Worm (Caenorhabditis elegans) whole organism, L4 larva: ENCODE results near the gene nxf-2.

ENCODE experiments used
- F49E8.2 ChIP-seq: sonication (generic microtip); optimal IDR thresholded peaks from 2 replicates; lab custom pipeline; 2016; ENCODE audit warnings: missing compliant biosample characterization, mild to moderate bottlenecking, missing genetic modification characterization, borderline replicate concordance
- R02D3.7 ChIP-seq: fragments of 150-350 bp; sonication (generic microtip); optimal IDR thresholded peaks from 3 replicates; lab custom pipeline; 2014; ENCODE audit warnings: missing biosample characterization, missing genetic modification characterization
- Y48G9A.11 ChIP-seq: fragments of 200-800 bp; sonication (Bioruptor generic); IDR thresholded peaks from 2 replicates; pipeline ENCODE4 v1.3.6; 2022; ENCODE audit warnings: missing genetic modification reagents, missing genetic modification characterization, missing compliant biosample characterization
- Y5F2A.4 ChIP-seq: fragments of 200-800 bp; sonication (Bioruptor generic); optimal IDR thresholded peaks from 2 replicates; lab custom pipeline; 2018; ENCODE audit warnings: mild to moderate bottlenecking, missing genetic modification characterization, missing compliant biosample characterization
- Y75B8A.6 ChIP-seq: fragments of 200-800 bp; sonication (Bioruptor generic); IDR thresholded peaks from 2 replicates; pipeline ENCODE4 v1.3.6; 2022; ENCODE audit warnings: missing genetic modification reagents, missing genetic modification characterization, missing compliant biosample characterization
- aha-1 ChIP-seq: fragments of 150-350 bp; peaks from one replicate; lab custom pipeline; 2014; ENCODE audit warnings: missing biosample characterization, missing genetic modification characterization
- ama-1 ChIP-seq: fragments of 150-350 bp; optimal IDR thresholded peaks from 2 replicates; lab custom pipeline; 2014; ENCODE audit warnings: inconsistent platforms, mixed read lengths
- arid-1 ChIP-seq: fragments of 200-800 bp; sonication (Bioruptor generic); conservative IDR thresholded peaks from 2 replicates; pipeline ENCODE4 v1.3.6; 2022; ENCODE audit warnings: missing genetic modification reagents, missing genetic modification characterization, missing compliant biosample characterization
- attf-4 ChIP-seq: sonication (generic microtip); optimal IDR thresholded peaks from 3 replicates; lab custom pipeline; 2017; ENCODE audit warnings: missing biosample characterization, missing genetic modification characterization
- ceh-20 ChIP-seq: fragments of 200-800 bp; sonication (Bioruptor generic); IDR thresholded peaks from 2 replicates; pipeline ENCODE4 v1.3.6; 2022; ENCODE audit warnings: missing genetic modification reagents, missing genetic modification characterization, missing compliant biosample characterization
- ceh-44 ChIP-seq: fragments of 200-800 bp; sonication (Bioruptor generic); IDR thresholded peaks from 2 replicates; pipeline ENCODE4 v1.3.6; 2022; ENCODE audit warnings: missing genetic modification reagents, missing genetic modification characterization, missing compliant biosample characterization
- cey-2 ChIP-seq: sonication (generic microtip); optimal IDR thresholded peaks from 3 replicates; lab custom pipeline; 2017; ENCODE audit warnings: missing genetic modification characterization, mild to moderate bottlenecking, missing compliant biosample characterization, antibody characterized with exemption, borderline replicate concordance; ENCODE audit not compliant: insufficient read depth
- dmd-6 ChIP-seq: fragments of 200-800 bp; sonication (Bioruptor generic); IDR thresholded peaks from 2 replicates; pipeline ENCODE4 v1.3.6; 2022; ENCODE audit warnings: missing genetic modification reagents, missing genetic modification characterization, missing compliant biosample characterization
- dmd-8 ChIP-seq: fragments of 200-800 bp; sonication (Bioruptor generic); IDR thresholded peaks from 2 replicates; pipeline ENCODE4 v1.3.6; 2022; ENCODE audit warnings: missing genetic modification characterization, missing compliant biosample characterization
- dpl-1 ChIP-seq: fragments of 150-350 bp; optimal IDR thresholded peaks from 2 replicates; lab custom pipeline; 2014; ENCODE audit warnings: missing biosample characterization, missing genetic modification reagents, missing genetic modification characterization
- fos-1 ChIP-seq: fragments of 150-350 bp; optimal IDR thresholded peaks from 2 replicates; lab custom pipeline; 2014; ENCODE audit warnings: missing biosample characterization, missing genetic modification characterization
- hlh-30 ChIP-seq: sonication (generic microtip); optimal IDR thresholded peaks from 2 replicates; lab custom pipeline; 2017; ENCODE audit warnings: antibody characterized with exemption, mild to moderate bottlenecking, missing genetic modification characterization, missing compliant biosample characterization; ENCODE audit not compliant: insufficient read depth
- lim-7 ChIP-seq: fragments of 200-800 bp; sonication (Bioruptor generic); IDR thresholded peaks from 2 replicates; pipeline ENCODE4 v1.3.6; 2022; ENCODE audit warnings: missing genetic modification characterization, missing compliant biosample characterization
- lin-1 ChIP-seq: fragments of 200-800 bp; sonication (Bioruptor generic); IDR thresholded peaks from 2 replicates; pipeline ENCODE4 v1.3.6; 2022; ENCODE audit warnings: missing genetic modification reagents, missing genetic modification characterization, missing compliant biosample characterization
- lin-13 ChIP-seq: fragments of 150-350 bp; optimal IDR thresholded peaks from 2 replicates; lab custom pipeline; 2014; ENCODE audit warnings: missing biosample characterization, missing genetic modification reagents, missing genetic modification characterization
- lin-29 ChIP-seq: fragments of 200-800 bp; sonication (Bioruptor generic); IDR thresholded peaks from 2 replicates; pipeline ENCODE4 v1.3.6; 2022; ENCODE audit warnings: missing genetic modification reagents, missing genetic modification characterization, missing compliant biosample characterization
- lin-38 ChIP-seq: fragments of 200-800 bp; sonication (Bioruptor generic); IDR thresholded peaks from 2 replicates; pipeline ENCODE4 v1.3.6; 2022; ENCODE audit warnings: missing genetic modification reagents, missing genetic modification characterization, missing compliant biosample characterization
- lsy-2 ChIP-seq, 2 experiments: fragments of 150-350 bp in 1 of 2; sonication (generic microtip) in 1 of 2; optimal IDR thresholded peaks; 2 replicates each; lab custom pipeline; 2014 to 2017; ENCODE audit warnings: missing biosample characterization in 2 of 2, missing genetic modification characterization in 2 of 2
- mdl-1 ChIP-seq, 2 experiments: fragments of 150-350 bp in 1 of 2; sonication (generic microtip) in 1 of 2; optimal IDR thresholded peaks; 2 replicates each; lab custom pipeline; 2014 to 2017; ENCODE audit warnings: missing biosample characterization in 2 of 2, missing genetic modification characterization in 2 of 2
- mep-1 ChIP-seq: fragments of 150-350 bp; sonication (generic microtip); optimal IDR thresholded peaks from 3 replicates; lab custom pipeline; 2014; ENCODE audit warnings: missing biosample characterization, missing genetic modification characterization
- mes-2 ChIP-seq: sonication (generic microtip); optimal IDR thresholded peaks from 2 replicates; lab custom pipeline; 2016; ENCODE audit warnings: missing genotype, mild to moderate bottlenecking, missing genetic modification characterization, missing compliant biosample characterization; ENCODE audit not compliant: poor library complexity, severe bottlenecking
- mxl-2 ChIP-seq: fragments of 200-800 bp; sonication (Bioruptor generic); conservative IDR thresholded peaks from 2 replicates; pipeline ENCODE4 v1.3.6; 2022; ENCODE audit warnings: missing genetic modification reagents, missing genetic modification characterization, missing compliant biosample characterization
- mxl-3 ChIP-seq: fragments of 200-800 bp; sonication (Bioruptor generic); optimal IDR thresholded peaks from 2 replicates; lab custom pipeline; 2018; ENCODE audit warnings: mild to moderate bottlenecking, missing genetic modification characterization, missing compliant biosample characterization
- nhr-10 ChIP-seq: fragments of 150-350 bp; optimal IDR thresholded peaks from 2 replicates; lab custom pipeline; 2014; ENCODE audit warnings: missing biosample characterization, missing genetic modification characterization
- nhr-102 ChIP-seq: sonication (generic microtip); optimal IDR thresholded peaks from 2 replicates; lab custom pipeline; 2016; ENCODE audit warnings: mild to moderate bottlenecking, missing genetic modification characterization, moderate library complexity, missing compliant biosample characterization
- nhr-111 ChIP-seq: fragments of 200-800 bp; sonication (Bioruptor generic); optimal IDR thresholded peaks from 2 replicates; lab custom pipeline; 2018; ENCODE audit warnings: mild to moderate bottlenecking, missing genetic modification characterization, missing compliant biosample characterization
- nhr-28 ChIP-seq: fragments of 150-350 bp; optimal IDR thresholded peaks from 2 replicates; lab custom pipeline; 2014; ENCODE audit warnings: missing biosample characterization, missing genetic modification characterization
- nhr-6 ChIP-seq: fragments of 150-350 bp; optimal IDR thresholded peaks from 2 replicates; lab custom pipeline; 2014; ENCODE audit warnings: missing biosample characterization, missing genetic modification characterization
- nhr-77 ChIP-seq: fragments of 150-350 bp; optimal IDR thresholded peaks from 2 replicates; lab custom pipeline; 2014; ENCODE audit warnings: missing biosample characterization, missing genetic modification characterization
- pqm-1 ChIP-seq: sonication (generic microtip); optimal IDR thresholded peaks from 2 replicates; lab custom pipeline; 2017; ENCODE audit warnings: missing biosample characterization, missing genetic modification characterization
- saeg-2 ChIP-seq: fragments of 200-800 bp; sonication (Bioruptor generic); IDR thresholded peaks from 2 replicates; pipeline ENCODE4 v1.3.6; 2022; ENCODE audit warnings: missing genetic modification reagents, missing genetic modification characterization, missing compliant biosample characterization
- sdz-12 ChIP-seq: fragments of 200-800 bp; sonication (Bioruptor generic); optimal IDR thresholded peaks from 2 replicates; lab custom pipeline; 2018; ENCODE audit warnings: mild to moderate bottlenecking, missing genetic modification characterization, missing compliant biosample characterization
- spr-1 ChIP-seq: sonication (generic microtip); optimal IDR thresholded peaks from 2 replicates; lab custom pipeline; 2016; ENCODE audit warnings: mild to moderate bottlenecking, missing genetic modification characterization, missing compliant biosample characterization
- spr-3 ChIP-seq: fragments of 200-800 bp; sonication (Bioruptor generic); optimal IDR thresholded peaks from 2 replicates; lab custom pipeline; 2018; ENCODE audit warnings: mild to moderate bottlenecking, missing genetic modification characterization, missing compliant biosample characterization
- vab-7 ChIP-seq: fragments of 200-800 bp; sonication (Bioruptor generic); IDR thresholded peaks from 2 replicates; pipeline ENCODE4 v1.3.6; 2022; ENCODE audit warnings: missing genetic modification reagents, missing genetic modification characterization, missing compliant biosample characterization
- zfp-3 ChIP-seq: fragments of 200-800 bp; sonication (Bioruptor generic); conservative IDR thresholded peaks from 2 replicates; pipeline ENCODE4 v1.3.6; 2022; ENCODE audit warnings: missing genetic modification reagents, missing genetic modification characterization, missing compliant biosample characterization
- ztf-7 ChIP-seq: fragments of 150-350 bp; optimal IDR thresholded peaks from 2 replicates; lab custom pipeline; 2014; ENCODE audit warnings: missing biosample characterization, missing genetic modification characterization

Gene nxf-2

ce11 chrV:14457070-14457469 lies 39.4 kb upstream of the nxf-2 start, which contains the start of gene coh-3 (continued):
- no peak for TF ChIP-seq mdl-1 (tag; optimal IDR thresholded peaks at IDR 0.05; lab: Kevin White, UChicago)
- no peak for TF ChIP-seq dmd-8
- TF ChIP-seq spr-3, result no peak
- peak; percentile 62; the same call in 1 of the 2 replicates for TF ChIP-seq Y48G9A.11
- TF ChIP-seq lin-38 (GFP tag; lab: Robert Waterston, UW), result peak; percentile 52

- TF ChIP-seq cey-2 (tag; lab: Kevin White, UChicago) (no peak), nhr-10 (tag; lab: Kevin White, UChicago) (no peak), lim-7 (GFP tag; lab: Robert Waterston, UW) (0 out of 2 replicates have a peak, but pooled peaks have one; percentile 7), ztf-7 (tag; lab: Kevin White, UChicago) (no peak), R02D3.7 (tag; lab: Kevin White, UChicago) (no peak), lin-38 (GFP tag; lab: Robert Waterston, UW) (peak; percentile 63), ceh-44 (GFP tag; lab: Robert Waterston, UW) (no peak), aha-1 (tag; lab: Kevin White, UChicago) (peak; percentile 70), mes-2 (peak; percentile 25), dpl-1 (GFP tag; lab: Kevin White, UChicago) (peak; percentile 73)
Measured at ce11 chrV:14456626-14457025, 39.0 kb upstream of the nxf-2 start, which contains the start of gene bmk-1. Gene bmk-1 (minus strand): TSS chrV:14456984.

- TF ChIP-seq saeg-2 (GFP tag; lab: Robert Waterston, UW), result no peak
- peak; percentile 12 for TF ChIP-seq ama-1
Measured at ce11 chrV:14449397-14449796, 31.8 kb upstream of the nxf-2 start, which contains the start of gene F23B12.7. Gene F23B12.7 (plus strand): TSS chrV:14449697.

DNA sequence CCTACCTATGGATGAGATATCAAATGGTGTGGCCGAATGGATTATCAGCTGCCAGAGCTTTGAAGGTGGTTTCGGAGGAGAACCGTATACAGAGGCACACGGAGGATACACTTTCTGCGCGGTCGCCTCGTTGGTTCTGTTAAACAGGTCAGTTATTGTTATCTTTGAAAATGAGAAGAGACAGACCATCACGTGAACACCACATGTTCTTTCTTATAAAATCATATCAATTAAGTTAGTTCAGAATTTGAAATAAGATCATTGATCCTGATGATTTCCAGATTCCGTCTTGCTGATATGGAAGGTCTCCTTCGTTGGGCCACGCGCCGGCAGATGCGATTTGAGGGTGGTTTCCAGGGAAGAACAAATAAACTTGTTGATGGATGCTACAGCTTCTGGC lies 31.0 kb upstream of the nxf-2 start:
- no peak for TF ChIP-seq sdz-12 (GFP tag; lab: Kevin White, UChicago)
- TF ChIP-seq dpl-1 (GFP tag; lab: Kevin White, UChicago), result no peak
- TF ChIP-seq lin-1 (GFP tag; lab: Robert Waterston, UW), result no peak
- TF ChIP-seq nhr-6 (tag; lab: Kevin White, UChicago), result no peak
- no peak for TF ChIP-seq lin-29
- TF ChIP-seq ceh-20 (GFP tag; lab: Robert Waterston, UW), result no peak
- TF ChIP-seq mep-1 (tag; lab: Kevin White, UChicago), result no peak
- no peak for TF ChIP-seq lin-13 (GFP tag; lab: Kevin White, UChicago)
- no peak for TF ChIP-seq Y5F2A.4
- TF ChIP-seq attf-4 (tag; lab: Kevin White, UChicago), result no peak
- peak; percentile 63; the same call in 1 of the 2 replicates for TF ChIP-seq mxl-2 (GFP tag; lab: Robert Waterston, UW)
- peak; percentile 26; the same call in 1 of the 2 replicates for TF ChIP-seq dmd-6 (GFP tag; lab: Robert Waterston, UW)
- TF ChIP-seq nhr-111 (GFP tag; lab: Kevin White, UChicago), result no peak
- TF ChIP-seq zfp-3 (GFP tag; lab: Robert Waterston, UW), result no peak
- TF ChIP-seq fos-1, result no peak
- TF ChIP-seq vab-7 (GFP tag; lab: Robert Waterston, UW), result no peak
- TF ChIP-seq ama-1, result no peak
- TF ChIP-seq Y48G9A.11, result no peak
- no peak for TF ChIP-seq cey-2 (tag; lab: Kevin White, UChicago)
- no peak for TF ChIP-seq saeg-2 (GFP tag; lab: Robert Waterston, UW)
- TF ChIP-seq nhr-28 (tag; lab: Kevin White, UChicago), result peak; percentile 37
- TF ChIP-seq arid-1 (GFP tag; lab: Robert Waterston, UW), result no peak
- no peak for TF ChIP-seq Y75B8A.6 (GFP tag; lab: Robert Waterston, UW)
- TF ChIP-seq mxl-3 (GFP tag; lab: Kevin White, UChicago), result peak; percentile 38
- TF ChIP-seq F49E8.2 (tag; lab: Kevin White, UChicago), result no peak
- no peak for TF ChIP-seq lsy-2 (tag; optimal IDR thresholded peaks at IDR 0.05; lab: Kevin White, UChicago)
- TF ChIP-seq hlh-30 (tag; lab: Kevin White, UChicago), result peak; percentile 58
- no peak for TF ChIP-seq pqm-1 (tag; lab: Kevin White, UChicago)
- TF ChIP-seq spr-1 (tag; lab: Kevin White, UChicago), result no peak
- no peak for TF ChIP-seq nhr-77 (tag; lab: Kevin White, UChicago)
- TF ChIP-seq dmd-8, result no peak
- TF ChIP-seq nhr-102 (tag; lab: Kevin White, UChicago), result no peak
